Fruit fly (Drosophila melanogaster) whole organism, embryonic: Measurements from ENCODE around the gene beta'COP.

ENCODE experiments used
- CG11398 ChIP-seq: fragments of 200-800 bp; sonication (Bioruptor generic); optimal IDR thresholded peaks from 2 replicates; lab custom pipeline; 2016; ENCODE audit warnings: missing biosample characterization, missing genetic modification characterization
- CG17361 ChIP-seq: fragments of 200-800 bp; sonication (Bioruptor generic); IDR thresholded peaks from 3 replicates; pipeline ENCODE4 v1.3.6; 2022; ENCODE audit warnings: missing biosample characterization, missing genetic modification characterization
- CG2678 ChIP-seq: fragments of 200-800 bp; sonication (Bioruptor generic); optimal IDR thresholded peaks from 3 replicates; lab custom pipeline; 2019; ENCODE audit warnings: missing biosample characterization, mild to moderate bottlenecking, missing genetic modification characterization, moderate library complexity
- CG6791 ChIP-seq: fragments of 200-800 bp; sonication (Bioruptor generic); IDR thresholded peaks from 3 replicates; pipeline ENCODE4 v1.3.6; 2022; ENCODE audit warnings: missing biosample characterization, missing genetic modification characterization; ENCODE audit not compliant: partially characterized antibody
- CG7372 ChIP-seq: fragments of 200-800 bp; sonication (Bioruptor generic); IDR thresholded peaks from 2 replicates; pipeline ENCODE4 v1.3.6; 2022; ENCODE audit warnings: missing biosample characterization, missing genetic modification characterization
- D ChIP-seq, 2 experiments: fragments of 200-800 bp in 1 of 2; fragments of >200 bp in 1 of 2; sonication (Bioruptor generic) in 1 of 2; optimal IDR thresholded peaks; 2 replicates in 1 of 2; 3 replicates in 1 of 2; lab custom pipeline; 2017; ENCODE audit warnings: mild to moderate bottlenecking in 1 of 2, missing biosample characterization in 1 of 2, missing genetic modification characterization in 1 of 2, missing genetic modification reagents in 1 of 2
- Xbp1 ChIP-seq: fragments of 200-800 bp; sonication (Bioruptor generic); optimal IDR thresholded peaks from 3 replicates; lab custom pipeline; 2016; ENCODE audit warnings: missing biosample characterization, mild to moderate bottlenecking, missing genetic modification characterization
- ranshi ChIP-seq: fragments of 200-800 bp; sonication (Bioruptor generic); IDR thresholded peaks from 2 replicates; pipeline ENCODE4 v1.3.6; 2022; ENCODE audit warnings: missing biosample characterization, missing genetic modification characterization
- sc ChIP-seq, 3 experiments: fragments of >200 bp in 2 of 3; fragments of 200-800 bp in 1 of 3; sonication (Bioruptor generic) in 1 of 3; optimal IDR thresholded peaks; 2 replicates in 2 of 3; 3 replicates in 1 of 3; lab custom pipeline; 2017; ENCODE audit warnings: mild to moderate bottlenecking in 1 of 3, missing biosample characterization in 1 of 3, missing genetic modification characterization in 1 of 3, missing genetic modification reagents in 1 of 3

- TF ChIP-seq CG17361 = no peak
- TF ChIP-seq CG2678 = no peak
- no peak for TF ChIP-seq ranshi (GFP tag; lab: Robert Waterston, UW)
- no peak for TF ChIP-seq CG7372 (GFP tag; lab: Robert Waterston, UW)
- no peak for TF ChIP-seq Xbp1 (GFP tag; lab: Kevin White, UChicago)
- TF ChIP-seq sc (optimal IDR thresholded peaks at IDR 0.05; lab: Kevin White, UChicago) = no peak
- no peak for TF ChIP-seq sc (GFP tag; optimal IDR thresholded peaks at IDR 0.05; lab: Kevin White, UChicago)
- TF ChIP-seq CG11398 = no peak
- no peak for TF ChIP-seq CG6791
- TF ChIP-seq D (optimal IDR thresholded peaks at IDR 0.05; lab: Kevin White, UChicago) = no peak
- TF ChIP-seq D (GFP tag; optimal IDR thresholded peaks at IDR 0.05; lab: Kevin White, UChicago) = no peak
Measured at dm6 chr2L:13396084-13396483, 17.4 kb downstream of the beta'COP start, which contains the start of gene CG16957.
